Fruit fly (Drosophila melanogaster) whole organism, embryonic: Measurements from ENCODE around the gene CG31098.

Source experiments
- Bgb ChIP-seq: fragments of 200-800 bp; sonication (Bioruptor generic); IDR thresholded peaks from 2 replicates; pipeline ENCODE4 v1.3.6; 2022; ENCODE audit warnings: missing biosample characterization, missing genetic modification characterization; ENCODE audit not compliant: partially characterized antibody
- CG10431 ChIP-seq: fragments of 200-800 bp; sonication (Bioruptor generic); optimal IDR thresholded peaks from 3 replicates; lab custom pipeline; 2018; ENCODE audit warnings: missing biosample characterization, mild to moderate bottlenecking, missing genetic modification characterization
- CG14441 ChIP-seq: fragments of 200-800 bp; sonication (Bioruptor generic); IDR thresholded peaks from 2 replicates; pipeline ENCODE4 v1.3.6; 2022; ENCODE audit warnings: missing biosample characterization, missing genetic modification characterization
- CG15514 ChIP-seq: fragments of 200-800 bp; sonication (Bioruptor generic); optimal IDR thresholded peaks from 3 replicates; lab custom pipeline; 2017; ENCODE audit warnings: missing biosample characterization, missing genetic modification characterization, mild to moderate bottlenecking, moderate library complexity, missing genetic modification reagents
- CG1602 ChIP-seq: fragments of 200-800 bp; sonication (Bioruptor generic); optimal IDR thresholded peaks from 3 replicates; lab custom pipeline; 2016; ENCODE audit warnings: missing biosample characterization, missing genetic modification characterization
- CG17385 ChIP-seq: fragments of 200-800 bp; sonication (Bioruptor generic); optimal IDR thresholded peaks from 3 replicates; lab custom pipeline; 2018; ENCODE audit warnings: missing biosample characterization, mild to moderate bottlenecking, missing genetic modification characterization
- CG17612 ChIP-seq: fragments of 200-800 bp; sonication (Bioruptor generic); IDR thresholded peaks from 2 replicates; pipeline ENCODE4 v1.3.6; 2022; ENCODE audit warnings: missing biosample characterization, missing genetic modification characterization
- CG2712 ChIP-seq: fragments of 200-800 bp; optimal IDR thresholded peaks from 3 replicates; lab custom pipeline; 2019; ENCODE audit warnings: missing biosample characterization, mild to moderate bottlenecking, missing genetic modification characterization, moderate library complexity
- CG30431 ChIP-seq: fragments of 200-800 bp; sonication (Bioruptor generic); optimal IDR thresholded peaks from 2 replicates; lab custom pipeline; 2017; ENCODE audit warnings: missing biosample characterization, missing genetic modification characterization
- CG3163 ChIP-seq: fragments of 200-800 bp; sonication (Bioruptor generic); optimal IDR thresholded peaks from 3 replicates; lab custom pipeline; 2016; ENCODE audit warnings: missing biosample characterization, missing genetic modification characterization
- CG32772 ChIP-seq: fragments of 200-800 bp; sonication (Bioruptor generic); IDR thresholded peaks from 2 replicates; pipeline ENCODE4 v1.3.6; 2022; ENCODE audit warnings: missing biosample characterization, missing genetic modification characterization
- CG34422 ChIP-seq: fragments of 200-800 bp; sonication (Bioruptor generic); IDR thresholded peaks from 3 replicates; pipeline ENCODE4 v1.3.6; 2022; ENCODE audit warnings: missing biosample characterization, missing genetic modification characterization
- CG4360 ChIP-seq: fragments of 200-800 bp; sonication (Bioruptor generic); IDR thresholded peaks from 2 replicates; pipeline ENCODE4 v1.3.6; 2022; ENCODE audit warnings: missing biosample characterization, missing genetic modification characterization
- CG4617 ChIP-seq: fragments of 200-800 bp; sonication (Bioruptor generic); optimal IDR thresholded peaks from 3 replicates; lab custom pipeline; 2016; ENCODE audit warnings: missing biosample characterization, missing genetic modification characterization, borderline replicate concordance
- CG6791 ChIP-seq: fragments of 200-800 bp; sonication (Bioruptor generic); IDR thresholded peaks from 3 replicates; pipeline ENCODE4 v1.3.6; 2022; ENCODE audit warnings: missing biosample characterization, missing genetic modification characterization; ENCODE audit not compliant: partially characterized antibody
- CG7745 ChIP-seq: fragments of 200-800 bp; sonication (Bioruptor generic); optimal IDR thresholded peaks from 2 replicates; lab custom pipeline; 2018; ENCODE audit warnings: missing biosample characterization, mild to moderate bottlenecking, missing genetic modification characterization, moderate library complexity
- CG9797 ChIP-seq: fragments of 200-800 bp; sonication (Bioruptor generic); optimal IDR thresholded peaks from 3 replicates; lab custom pipeline; 2018; ENCODE audit warnings: missing biosample characterization, mild to moderate bottlenecking, missing genetic modification characterization
- CG9876 ChIP-seq: fragments of 200-800 bp; sonication (Bioruptor generic); optimal IDR thresholded peaks from 2 replicates; lab custom pipeline; 2016; ENCODE audit warnings: missing biosample characterization, missing genetic modification characterization
- Camta ChIP-seq: fragments of 200-800 bp; sonication (Bioruptor generic); optimal IDR thresholded peaks from 2 replicates; lab custom pipeline; 2016; ENCODE audit warnings: missing biosample characterization, missing genetic modification characterization
- Doc2 ChIP-seq: fragments of 200-800 bp; sonication (Bioruptor generic); IDR thresholded peaks from 2 replicates; pipeline ENCODE4 v1.3.6; 2022; ENCODE audit warnings: missing biosample characterization, missing genetic modification characterization
- Dp ChIP-seq: fragments of 200-800 bp; sonication (Bioruptor generic); optimal IDR thresholded peaks from 2 replicates; lab custom pipeline; 2018; ENCODE audit warnings: missing biosample characterization, mild to moderate bottlenecking, missing genetic modification characterization, moderate library complexity
- HmgZ ChIP-seq: fragments of 200-800 bp; sonication (Bioruptor generic); optimal IDR thresholded peaks from 2 replicates; lab custom pipeline; 2018; ENCODE audit warnings: missing biosample characterization, mild to moderate bottlenecking, missing genetic modification characterization
- Hr39 ChIP-seq: fragments of >200 bp; optimal IDR thresholded peaks from 2 replicates; lab custom pipeline; 2017
- MBD-R2 ChIP-seq: fragments of 200-800 bp; sonication (Bioruptor generic); IDR thresholded peaks from 2 replicates; pipeline ENCODE4 v1.3.6; 2022; ENCODE audit warnings: missing biosample characterization, missing genetic modification characterization
- MESR4 ChIP-seq: fragments of 200-800 bp; sonication (Bioruptor generic); optimal IDR thresholded peaks from 2 replicates; lab custom pipeline; 2018; ENCODE audit warnings: missing biosample characterization, mild to moderate bottlenecking, missing genetic modification characterization, moderate library complexity
- NFAT ChIP-seq: fragments of 200-800 bp; sonication (Bioruptor generic); IDR thresholded peaks from 2 replicates; pipeline ENCODE4 v1.3.6; 2022; ENCODE audit warnings: missing biosample characterization, missing genetic modification characterization
- PHDP ChIP-seq: fragments of 200-800 bp; sonication (Bioruptor generic); optimal IDR thresholded peaks from 3 replicates; lab custom pipeline; 2018; ENCODE audit warnings: missing biosample characterization, mild to moderate bottlenecking, missing genetic modification characterization, moderate library complexity
- Sry-β ChIP-seq: fragments of 200-800 bp; sonication (Bioruptor generic); optimal IDR thresholded peaks from 2 replicates; lab custom pipeline; 2018; ENCODE audit warnings: missing biosample characterization, mild to moderate bottlenecking, missing genetic modification characterization, moderate library complexity
- Trl ChIP-seq, 3 experiments: fragments of >200 bp in 2 of 3; fragments of 200-800 bp in 1 of 3; sonication (Bioruptor generic) in 1 of 3; optimal IDR thresholded peaks; 2 replicates in 1 of 3; 3 replicates in 2 of 3; lab custom pipeline; 2016 to 2017; ENCODE audit warnings: missing biosample characterization in 1 of 3, missing genetic modification characterization in 1 of 3
- Xbp1 ChIP-seq: fragments of 200-800 bp; sonication (Bioruptor generic); optimal IDR thresholded peaks from 3 replicates; lab custom pipeline; 2016; ENCODE audit warnings: missing biosample characterization, mild to moderate bottlenecking, missing genetic modification characterization
- amos ChIP-seq: fragments of 200-800 bp; sonication (Bioruptor generic); IDR thresholded peaks from 2 replicates; pipeline ENCODE4 v1.3.6; 2022; ENCODE audit warnings: missing biosample characterization, missing genetic modification characterization; ENCODE audit not compliant: partially characterized antibody
- cas ChIP-seq: fragments of 200-800 bp; sonication (Bioruptor generic); IDR thresholded peaks from 2 replicates; pipeline ENCODE4 v1.3.6; 2022; ENCODE audit warnings: missing biosample characterization, missing genetic modification characterization
- chinmo ChIP-seq: fragments of 200-800 bp; sonication (Bioruptor generic); IDR thresholded peaks from 4 replicates; pipeline ENCODE4 v1.3.6; 2022; ENCODE audit warnings: missing biosample characterization, missing genetic modification characterization; ENCODE audit not compliant: partially characterized antibody
- ci ChIP-seq: fragments of 200-800 bp; sonication (Bioruptor generic); IDR thresholded peaks from 3 replicates; pipeline ENCODE4 v1.3.6; 2022; ENCODE audit warnings: missing biosample characterization, missing genetic modification characterization
- ftz-f1 ChIP-seq: fragments of 200-800 bp; sonication (Bioruptor generic); optimal IDR thresholded peaks from 2 replicates; lab custom pipeline; 2016; ENCODE audit warnings: missing biosample characterization, missing genetic modification characterization
- fu2 ChIP-seq: fragments of 200-800 bp; sonication (Bioruptor generic); optimal IDR thresholded peaks from 2 replicates; lab custom pipeline; 2016; ENCODE audit warnings: missing biosample characterization, missing genetic modification characterization
- ind ChIP-seq: fragments of 200-800 bp; sonication (Bioruptor generic); optimal IDR thresholded peaks from 3 replicates; lab custom pipeline; 2016; ENCODE audit warnings: missing biosample characterization, missing genetic modification characterization
- jumu ChIP-seq: fragments of 200-800 bp; sonication (Bioruptor generic); optimal IDR thresholded peaks from 3 replicates; lab custom pipeline; 2016; ENCODE audit warnings: missing biosample characterization, missing genetic modification characterization
- pan ChIP-seq, 4 experiments: fragments of >200 bp in 3 of 4; fragments of 200-800 bp in 1 of 4; sonication (Bioruptor generic) in 1 of 4; optimal IDR thresholded peaks in 3 of 4; IDR thresholded peaks in 1 of 4; 2 replicates each; pipeline versions ENCODE4 v1.3.6 to Lab custom; 2017 to 2022; ENCODE audit warnings: missing biosample characterization in 2 of 4, missing genetic modification characterization in 2 of 4, mixed read lengths in 1 of 4
- row ChIP-seq: fragments of 200-800 bp; sonication (Bioruptor generic); IDR thresholded peaks from 3 replicates; pipeline ENCODE4 v1.3.6; 2022; ENCODE audit warnings: missing biosample characterization, missing genetic modification characterization
- sisA ChIP-seq: fragments of 200-800 bp; sonication (Bioruptor generic); IDR thresholded peaks from 2 replicates; pipeline ENCODE4 v1.3.6; 2022; ENCODE audit warnings: missing biosample characterization, missing genetic modification characterization
- so ChIP-seq: fragments of 200-800 bp; sonication (Bioruptor generic); IDR thresholded peaks from 3 replicates; pipeline ENCODE4 v1.3.6; 2022; ENCODE audit warnings: missing biosample characterization, missing genetic modification characterization
- stwl ChIP-seq: fragments of 200-800 bp; sonication (Bioruptor generic); optimal IDR thresholded peaks from 3 replicates; lab custom pipeline; 2018; ENCODE audit warnings: missing biosample characterization, mild to moderate bottlenecking, missing genetic modification characterization, moderate library complexity
- vnd ChIP-seq: fragments of 200-800 bp; sonication (Bioruptor generic); IDR thresholded peaks from 3 replicates; pipeline ENCODE4 v1.3.6; 2022; ENCODE audit warnings: missing biosample characterization, missing genetic modification characterization; ENCODE audit not compliant: partially characterized antibody
- vvl ChIP-seq: fragments of 200-800 bp; sonication (Bioruptor generic); IDR thresholded peaks from 2 replicates; pipeline ENCODE4 v1.3.6; 2022; ENCODE audit warnings: missing biosample characterization, missing genetic modification characterization
- wor ChIP-seq: fragments of 200-800 bp; sonication (Bioruptor generic); IDR thresholded peaks from 2 replicates; pipeline ENCODE4 v1.3.6; 2022; ENCODE audit warnings: missing biosample characterization, missing genetic modification characterization

Gene CG31098

DNA sequence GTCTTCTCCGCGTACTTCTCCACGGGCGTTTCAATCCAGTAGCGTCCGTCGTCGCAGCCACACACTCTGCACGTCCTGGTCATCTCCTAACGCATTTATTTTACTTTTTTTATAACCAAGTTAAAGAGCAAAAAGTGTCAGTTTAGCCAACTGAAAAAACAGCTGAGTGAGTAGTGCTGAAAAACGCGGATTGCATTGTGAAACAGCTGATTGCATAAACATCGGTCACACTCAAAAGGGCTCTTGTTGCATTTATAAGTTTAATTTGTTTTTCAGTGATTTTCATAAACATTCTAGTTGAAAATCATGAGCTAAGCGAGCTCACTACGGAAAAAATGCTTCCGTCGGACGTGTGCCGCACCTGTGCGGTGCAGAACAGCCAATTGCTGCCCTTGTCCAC lies 42.3 kb upstream of the CG31098 start, which contains the start of the genes CG10669 and CG11902 (continued):
- TF ChIP-seq stwl (tag; lab: Kevin White, UChicago) = peak; percentile 76
- TF ChIP-seq CG7745 (tag; lab: Kevin White, UChicago) = no peak
- no peak for TF ChIP-seq CG2712 (tag; lab: Kevin White, UChicago)
- TF ChIP-seq MESR4 (GFP tag; lab: Kevin White, UChicago) = peak; percentile 39
- no peak for TF ChIP-seq CG17612 (GFP tag; lab: Robert Waterston, UW)
- TF ChIP-seq CG32772 (GFP tag; lab: Robert Waterston, UW) = no peak
- TF ChIP-seq Doc2 (GFP tag; lab: Robert Waterston, UW) = no peak
- no peak for TF ChIP-seq so (GFP tag; lab: Robert Waterston, UW)
- peak; percentile 60 for TF ChIP-seq CG9797 (GFP tag; lab: Kevin White, UChicago)
- TF ChIP-seq CG4617 (GFP tag; lab: Kevin White, UChicago) = peak; percentile 29
- no peak for TF ChIP-seq Xbp1 (GFP tag; lab: Kevin White, UChicago)
- TF ChIP-seq Dp (GFP tag; lab: Kevin White, UChicago) = peak; percentile 3
- TF ChIP-seq MBD-R2 (GFP tag; lab: Robert Waterston, UW) = peak; percentile 97
- 0 out of 3 replicates have a peak, but pooled peaks have one; percentile 23 for TF ChIP-seq CG6791 (GFP tag; lab: Robert Waterston, UW)
- TF ChIP-seq CG17385 (GFP tag; lab: Kevin White, UChicago) = no peak
- TF ChIP-seq chinmo (GFP tag; lab: Robert Waterston, UW) = peak; percentile 50; the same call in 1 of the 4 replicates
- no peak for TF ChIP-seq CG1602 (GFP tag; lab: Kevin White, UChicago)
- TF ChIP-seq Hr39 = no peak
- TF ChIP-seq CG30431 = no peak
- TF ChIP-seq vnd (GFP tag; lab: Robert Waterston, UW) = no peak

DNA sequence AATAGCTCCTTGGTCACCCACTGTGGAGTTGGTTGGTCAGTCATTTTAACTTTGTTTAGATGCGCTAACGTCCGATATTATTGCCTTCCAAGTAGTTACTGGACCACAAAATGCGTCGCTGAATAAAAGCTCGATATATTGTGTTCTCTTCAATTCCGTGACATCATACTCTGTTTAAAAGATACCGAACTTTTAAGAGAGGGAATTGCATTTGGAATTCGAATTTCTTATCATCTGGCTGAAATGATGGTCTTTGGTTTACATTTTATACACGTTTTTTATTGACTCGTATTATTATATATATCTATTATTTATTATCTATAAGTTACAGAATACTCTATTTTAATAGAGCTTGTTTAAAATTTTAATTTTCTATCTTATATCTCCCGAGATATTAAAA lies 38.3 kb upstream of the CG31098 start, which contains the start of gene CHKov2:
TSS of gene CHKov2 (minus strand) at position 101 of the 400 bp plus-strand sequence.
- no peak for TF ChIP-seq CG10431 (GFP tag; lab: Kevin White, UChicago)
- no peak for TF ChIP-seq fu2 (GFP tag; lab: Kevin White, UChicago)
- peak; percentile 55 for TF ChIP-seq CG3163 (GFP tag; lab: Kevin White, UChicago)
- no peak for TF ChIP-seq jumu (GFP tag; lab: Kevin White, UChicago)
- TF ChIP-seq sisA (GFP tag; lab: Robert Waterston, UW) = no peak
- no peak for TF ChIP-seq CG1602 (GFP tag; lab: Kevin White, UChicago)
- peak in 1 of 2 experiments; percentile 11 for TF ChIP-seq Trl (optimal IDR thresholded peaks at IDR 0.05; lab: Kevin White, UChicago)
- no peak for TF ChIP-seq Trl (GFP tag; optimal IDR thresholded peaks at IDR 0.05; lab: Kevin White, UChicago)
- no peak for TF ChIP-seq Sry-β (GFP tag; lab: Kevin White, UChicago)
- TF ChIP-seq ftz-f1 (GFP tag; lab: Kevin White, UChicago) = no peak
- TF ChIP-seq, all 482 proteins: peak for 2

DNA sequence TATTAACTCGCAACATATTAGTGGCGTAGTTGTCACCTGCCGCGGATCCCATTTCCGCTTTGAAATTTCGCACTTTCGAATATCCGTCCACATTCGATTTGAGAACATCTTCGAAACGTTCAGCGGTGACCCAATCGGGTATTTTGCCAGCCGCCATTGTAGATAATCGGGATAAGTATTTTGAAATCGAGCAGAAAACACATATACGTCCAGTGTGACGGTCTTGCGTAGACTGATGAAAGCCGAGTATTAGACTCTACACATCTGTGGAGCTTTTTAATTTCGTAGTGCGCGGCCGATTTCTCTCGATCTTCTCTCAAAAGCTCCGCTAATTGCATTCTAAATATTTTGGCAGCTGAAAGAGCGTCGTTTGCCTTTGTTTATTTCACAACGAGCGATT lies 36.3 kb upstream of the CG31098 start, which contains the start of gene CHKov1:
TSS of gene CHKov1 (minus strand) at position 238 of the 400 bp plus-strand sequence.
- peak; percentile 24 for TF ChIP-seq CG15514 (GFP tag; lab: Kevin White, UChicago)
- TF ChIP-seq Camta = no peak
- TF ChIP-seq pan (optimal IDR thresholded peaks at IDR 0.05; lab: Kevin White, UChicago) = no peak
- TF ChIP-seq pan (GFP tag; optimal IDR thresholded peaks at IDR 0.05 in 1 of 2, IDR thresholded peaks at IDR 0.05 in 1 of 2) = peak in 1 of 2 experiments; percentile 11
- TF ChIP-seq chinmo (GFP tag; lab: Robert Waterston, UW) = 0 out of 4 replicates have a peak, but pooled peaks have one; percentile 40
- TF ChIP-seq CG34422 = 0 out of 3 replicates have a peak, but pooled peaks have one; percentile 41
- no peak for TF ChIP-seq CG4360 (GFP tag; lab: Robert Waterston, UW)
- TF ChIP-seq row (GFP tag; lab: Robert Waterston, UW) = 0 out of 3 replicates have a peak, but pooled peaks have one; percentile 1
- TF ChIP-seq vvl (GFP tag; lab: Robert Waterston, UW) = 0 out of 2 replicates have a peak, but pooled peaks have one; percentile 21
- peak; percentile 56; the same call in 2 of the 3 replicates for TF ChIP-seq ci
- TF ChIP-seq CG3163 (GFP tag; lab: Kevin White, UChicago) = peak; percentile 44
- no peak for TF ChIP-seq wor (GFP tag; lab: Robert Waterston, UW)
- peak; percentile 26 for TF ChIP-seq HmgZ (tag; lab: Kevin White, UChicago)
- TF ChIP-seq CG9876 (GFP tag; lab: Kevin White, UChicago) = peak; percentile 12
- no peak for TF ChIP-seq ind (GFP tag; lab: Kevin White, UChicago)
- peak; percentile 23; the same call in 1 of the 2 replicates for TF ChIP-seq NFAT (GFP tag; lab: Robert Waterston, UW)
- no peak for TF ChIP-seq cas
- TF ChIP-seq PHDP (tag; lab: Kevin White, UChicago) = no peak
- 0 out of 2 replicates have a peak, but pooled peaks have one; percentile 10 for TF ChIP-seq CG14441 (GFP tag; lab: Robert Waterston, UW)
- TF ChIP-seq amos (GFP tag; lab: Robert Waterston, UW) = peak; percentile 38; the same call in 1 of the 2 replicates
- peak; percentile 30; the same call in 1 of the 2 replicates for TF ChIP-seq Bgb (GFP tag; lab: Robert Waterston, UW)
